Fruit fly (Drosophila melanogaster): Measurements from ENCODE around the gene TrpRS-m.
A peak's percentile ranks its signal among the peaks of the same experiment; 100 is the strongest.

The TrpRS-m gene

dm6 chr3L:17849517-17849916 lies at the start of gene TrpRS-m:
Gene TrpRS-m (plus strand): TSS chr3L:17849727.
- TF ChIP-seq achi (GFP tag; optimal IDR thresholded peaks at IDR 0.05) (peak; percentile 81), Met (GFP tag; optimal IDR thresholded peaks at IDR 0.05) (no peak), spab (GFP tag; optimal IDR thresholded peaks at IDR 0.05) (no peak), net (GFP tag; optimal IDR thresholded peaks at IDR 0.05) (no peak), Eip78C (GFP tag) (peak; percentile 32), esn (GFP tag; optimal IDR thresholded peaks at IDR 0.05) (peak; percentile 6), CG6276 (GFP tag; optimal IDR thresholded peaks at IDR 0.05) (no peak), Sox14 (GFP tag; optimal IDR thresholded peaks at IDR 0.05) (peak; percentile 6), fd59A (GFP tag; optimal IDR thresholded peaks at IDR 0.05) (no peak), ss (GFP tag; optimal IDR thresholded peaks at IDR 0.05) (no peak), Gug (GFP tag; IDR thresholded peaks at IDR 0.05) (no peak), Eip93F (GFP tag; optimal IDR thresholded peaks at IDR 0.05) (peak; percentile 9)

DNA sequence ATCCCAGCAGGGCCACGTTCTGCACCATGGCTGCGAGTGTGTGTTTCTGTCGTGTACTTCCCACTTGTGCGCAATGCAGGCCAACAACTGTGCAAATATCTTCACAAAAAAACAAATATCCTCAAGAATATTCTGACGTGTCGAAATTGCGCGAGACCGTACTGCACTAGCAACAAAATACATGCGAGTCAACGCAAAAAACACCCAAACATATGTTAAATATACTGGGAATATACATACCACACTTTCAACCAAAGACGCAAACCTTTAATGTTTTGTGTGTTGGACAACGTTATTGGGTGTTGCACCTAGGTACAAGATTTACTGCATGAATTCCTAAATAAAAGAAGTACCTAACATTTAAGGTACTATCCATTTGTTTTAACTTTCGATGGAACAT lies 47.4 kb upstream of the TrpRS-m start, which contains the start of gene NUCB1:
NUCB1 (minus strand) TSS at position 173 of the 400 bp plus-strand sequence.
- TF ChIP-seq CG7368 (GFP tag; optimal IDR thresholded peaks at IDR 0.05) (peak; percentile 23), CG3032 (tag; optimal IDR thresholded peaks at IDR 0.05) (no peak), vri (GFP tag; optimal IDR thresholded peaks at IDR 0.05) (no peak), Eip93F (GFP tag; optimal IDR thresholded peaks at IDR 0.05) (no peak), achi (GFP tag; optimal IDR thresholded peaks at IDR 0.05) (no peak), CG4318 (GFP tag; optimal IDR thresholded peaks at IDR 0.05) (no peak), fkh (GFP tag; optimal IDR thresholded peaks at IDR 0.05) (peak; percentile 82), cyc (GFP tag; optimal IDR thresholded peaks at IDR 0.05) (peak; percentile 30), esn (GFP tag; optimal IDR thresholded peaks at IDR 0.05) (no peak), Hr39 (GFP tag; optimal IDR thresholded peaks at IDR 0.05) (peak; percentile 15), CG31627 (GFP tag; optimal IDR thresholded peaks at IDR 0.05) (peak; percentile 13), Eip75B (GFP tag; optimal IDR thresholded peaks at IDR 0.05) (no peak), Hr38 (GFP tag; optimal IDR thresholded peaks at IDR 0.05) (no peak), eg (GFP tag; IDR thresholded peaks at IDR 0.05) (peak; percentile 34; the same call in 2 of the 3 replicates), CG6854 (GFP tag; optimal IDR thresholded peaks at IDR 0.05) (no peak), Ets96B (tag; optimal IDR thresholded peaks at IDR 0.05) (no peak), Sox14 (GFP tag; optimal IDR thresholded peaks at IDR 0.05) (no peak), CG6276 (GFP tag; optimal IDR thresholded peaks at IDR 0.05) (no peak), lz (GFP tag; optimal IDR thresholded peaks at IDR 0.05) (peak; percentile 14)

DNA sequence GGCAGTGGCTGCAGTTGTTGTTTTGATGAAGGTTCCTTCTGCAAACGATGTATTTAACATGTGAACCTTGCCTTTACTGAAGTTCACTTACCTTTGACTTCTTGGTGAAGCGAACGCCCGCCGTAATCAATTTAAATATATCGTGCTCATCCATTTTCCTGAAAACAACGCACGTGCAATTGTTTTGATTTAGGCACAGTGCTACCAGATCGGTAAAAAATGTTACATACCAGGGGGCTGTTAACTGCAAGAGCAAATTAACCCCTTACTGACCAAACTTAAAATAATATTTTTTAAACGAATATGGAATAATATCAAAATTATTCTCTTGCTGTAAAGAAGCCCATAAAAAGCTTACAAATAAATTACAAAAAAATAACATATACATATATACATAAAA lies 45.0 kb upstream of the TrpRS-m start, which contains the start of gene ais:
ais (minus strand) TSS at position 205 of the 400 bp plus-strand sequence.
- TF ChIP-seq lz (GFP tag; optimal IDR thresholded peaks at IDR 0.05) (peak; percentile 23), Hr39 (GFP tag; optimal IDR thresholded peaks at IDR 0.05) (peak; percentile 28), eg (GFP tag; IDR thresholded peaks at IDR 0.05) (no peak), CG8319 (GFP tag; optimal IDR thresholded peaks at IDR 0.05) (no peak), Hr38 (GFP tag; optimal IDR thresholded peaks at IDR 0.05) (no peak), CG6163 (GFP tag; IDR thresholded peaks at IDR 0.05) (no peak), CG6276 (GFP tag; optimal IDR thresholded peaks at IDR 0.05) (no peak), acj6 (GFP tag; optimal IDR thresholded peaks at IDR 0.05) (peak; percentile 17), Eip93F (GFP tag; optimal IDR thresholded peaks at IDR 0.05) (no peak), CG32006 (GFP tag; optimal IDR thresholded peaks at IDR 0.05) (no peak), cyc (GFP tag; optimal IDR thresholded peaks at IDR 0.05) (no peak), salr (GFP tag; optimal IDR thresholded peaks at IDR 0.05) (no peak), esn (GFP tag; optimal IDR thresholded peaks at IDR 0.05) (peak; percentile 41), fd59A (GFP tag; optimal IDR thresholded peaks at IDR 0.05) (no peak), OdsH (GFP tag; optimal IDR thresholded peaks at IDR 0.05) (peak; percentile 42), Sox15 (GFP tag; optimal IDR thresholded peaks at IDR 0.05) (no peak), CG34406 (GFP tag; optimal IDR thresholded peaks at IDR 0.05) (peak; percentile 9), fd85E (GFP tag; optimal IDR thresholded peaks at IDR 0.05) (no peak), CG11902 (GFP tag; optimal IDR thresholded peaks at IDR 0.05) (no peak), CG11762 (GFP tag; optimal IDR thresholded peaks at IDR 0.05; ENCODE audit: insufficient read depth) (no peak), CG31627 (GFP tag; optimal IDR thresholded peaks at IDR 0.05) (peak; percentile 10)

All from whole organism, prepupa.